Worm (Caenorhabditis elegans) whole organism, midembryonic: Measurements from ENCODE around the gene Y75B12A.2.

Experiments
- T22C8.4 ChIP-seq: fragments of 200-800 bp; sonication (Bioruptor generic); IDR thresholded peaks from 2 replicates; pipeline ENCODE4 v1.3.6; 2022; ENCODE audit warnings: missing genetic modification characterization, missing compliant biosample characterization
- cog-1 ChIP-seq: sonication (generic microtip); optimal IDR thresholded peaks from 2 replicates; lab custom pipeline; 2016; ENCODE audit warnings: missing genetic modification characterization, missing compliant biosample characterization
- klf-2 ChIP-seq: fragments of 200-800 bp; sonication (Bioruptor generic); conservative IDR thresholded peaks from 2 replicates; pipeline ENCODE4 v1.3.6; 2022; ENCODE audit warnings: missing genetic modification reagents, missing genetic modification characterization, missing compliant biosample characterization
- med-1 ChIP-seq: sonication (generic microtip); optimal IDR thresholded peaks from 2 replicates; lab custom pipeline; 2017; ENCODE audit warnings: missing genetic modification characterization, mild to moderate bottlenecking, missing compliant biosample characterization, antibody characterized with exemption, missing genetic modification reagents; ENCODE audit not compliant: insufficient read depth
- ref-1 ChIP-seq: fragments of 200-800 bp; sonication (Bioruptor generic); conservative IDR thresholded peaks from 2 replicates; pipeline ENCODE4 v1.3.6; 2022; ENCODE audit warnings: missing genetic modification reagents, missing genetic modification characterization, missing compliant biosample characterization
- tab-1 ChIP-seq: fragments of 200-800 bp; sonication (Bioruptor generic); IDR thresholded peaks from 2 replicates; pipeline ENCODE4 v1.3.6; 2022; ENCODE audit warnings: missing genetic modification characterization, missing compliant biosample characterization

- TF ChIP-seq cog-1 (tag; lab: Kevin White, UChicago) (no peak), ref-1 (GFP tag; lab: Robert Waterston, UW) (no peak), med-1 (GFP tag; lab: Kevin White, UChicago) (no peak), tab-1 (GFP tag; lab: Robert Waterston, UW) (no peak), klf-2 (GFP tag; lab: Robert Waterston, UW) (no peak), T22C8.4 (GFP tag; lab: Robert Waterston, UW) (no peak)
Observed at ce11 chrV:15111660-15112059, 2.3 kb downstream of the Y75B12A.2 start, which contains the start of gene T01G5.7.
